Fruit fly (Drosophila melanogaster) whole organism: ENCODE data around the gene CG31223.

Experiments
- CG8478 ChIP-seq: fragments of >200 bp; optimal IDR thresholded peaks from 2 replicates; lab custom pipeline; 2018; ENCODE audit warnings: inconsistent platforms
- Dll ChIP-seq: fragments of >200 bp; optimal IDR thresholded peaks from 2 replicates; lab custom pipeline; 2017
- EcR ChIP-seq, 2 experiments: fragments of >200 bp; optimal IDR thresholded peaks; 2 replicates each; lab custom pipeline; 2017; ENCODE audit warnings: missing biosample characterization in 2 of 2, missing genetic modification characterization in 2 of 2, missing genetic modification reagents in 2 of 2
- pan ChIP-seq: fragments of >200 bp; optimal IDR thresholded peaks from 2 replicates; lab custom pipeline; 2017
- usp ChIP-seq: fragments of >200 bp; optimal IDR thresholded peaks from 2 replicates; lab custom pipeline; 2017; ENCODE audit warnings: missing biosample characterization, missing genetic modification characterization, mixed read lengths

- TF ChIP-seq Dll (no peak), pan (no peak), usp (no peak), CG8478 (no peak), EcR (GFP tag; optimal IDR thresholded peaks at IDR 0.05; lab: Kevin White, UChicago) (no peak)
Observed at dm6 chr3R:20788559-20788958, 42.4 kb upstream of the CG31223 start.
